Fruit fly (Drosophila melanogaster) whole organism, prepupa: ENCODE results near the gene CG33777.

ENCODE experiments used
- CG34406 ChIP-seq: fragments of 200-800 bp; sonication (Bioruptor generic); optimal IDR thresholded peaks from 3 replicates; lab custom pipeline; 2016; ENCODE audit warnings: missing biosample characterization, missing genetic modification characterization
- CG8632 ChIP-seq: fragments of 200-800 bp; sonication (Bioruptor generic); optimal IDR thresholded peaks from 3 replicates; lab custom pipeline; 2016; ENCODE audit warnings: missing biosample characterization, missing genetic modification characterization
- Lpt ChIP-seq: fragments of 200-800 bp; sonication (Bioruptor generic); optimal IDR thresholded peaks from 3 replicates; lab custom pipeline; 2016; ENCODE audit warnings: missing biosample characterization, missing genetic modification characterization
- spab ChIP-seq: fragments of 200-800 bp; sonication (Bioruptor generic); optimal IDR thresholded peaks from 2 replicates; lab custom pipeline; 2017; ENCODE audit warnings: missing biosample characterization, mild to moderate bottlenecking, missing genetic modification characterization, missing genetic modification reagents

DNA sequence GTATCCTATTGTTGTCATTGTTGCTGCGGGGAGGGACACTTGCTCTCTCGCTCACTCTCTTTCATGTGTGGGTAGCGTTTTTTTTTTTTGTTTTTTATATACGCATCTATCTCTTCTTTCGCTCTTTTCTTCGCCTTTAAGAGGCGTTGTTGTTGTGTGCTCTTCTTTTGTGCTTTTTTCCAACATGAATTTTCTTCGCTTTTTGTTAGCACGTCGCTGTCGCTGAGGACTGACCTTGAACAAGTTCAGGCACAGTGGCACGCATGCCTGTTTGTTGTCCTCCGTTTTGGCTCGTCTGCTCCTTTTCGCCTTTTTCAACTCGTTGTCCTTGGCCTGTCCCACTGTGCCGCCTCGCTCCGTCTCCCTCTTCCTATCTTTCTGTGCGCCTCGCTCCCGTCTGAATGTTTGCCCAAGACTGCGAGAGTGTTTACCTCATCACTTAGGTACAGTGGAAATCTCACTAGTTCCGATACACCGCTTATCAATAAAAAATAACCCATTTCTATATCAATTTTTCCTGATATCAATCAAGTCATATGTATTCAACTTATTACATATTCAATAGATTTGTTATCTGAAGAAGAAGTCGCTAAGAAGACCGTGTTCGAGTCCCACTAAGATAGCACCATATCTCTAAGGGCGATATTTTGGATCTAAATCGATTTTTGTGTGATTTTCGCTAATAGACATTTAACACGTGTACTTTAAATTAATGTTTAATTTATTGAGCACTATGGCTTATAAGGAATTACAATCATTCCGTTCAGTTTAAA, 11.8 kb downstream of the CG33777 start:
- peak; percentile 98 for TF ChIP-seq spab (GFP tag; lab: Kevin White, UChicago)
- TF ChIP-seq CG8632 (GFP tag; lab: Kevin White, UChicago) = peak; percentile 76
- peak; percentile 84 for TF ChIP-seq Lpt
- peak; percentile 61 for TF ChIP-seq CG34406
